Worm (Caenorhabditis elegans) whole organism, L1 larva: ENCODE measurements around the gene lin-22.

Experiments
- ces-1 ChIP-seq: fragments of 150-350 bp; optimal IDR thresholded peaks from 2 replicates; lab custom pipeline; 2014; ENCODE audit warnings: missing biosample characterization, missing genetic modification reagents, missing genetic modification characterization
- dsc-1 ChIP-seq: sonication (generic microtip); optimal IDR thresholded peaks from 2 replicates; lab custom pipeline; 2016; ENCODE audit warnings: mild to moderate bottlenecking, missing genetic modification characterization, missing compliant biosample characterization
- hpl-2 ChIP-seq: fragments of 150-350 bp; optimal IDR thresholded peaks from 2 replicates; lab custom pipeline; 2014; ENCODE audit warnings: missing biosample characterization, missing genetic modification reagents, missing genetic modification characterization
- lsy-2 ChIP-seq, 2 experiments: fragments of 150-350 bp; optimal IDR thresholded peaks; 2 replicates each; lab custom pipeline; 2014; ENCODE audit warnings: missing biosample characterization in 2 of 2, missing genetic modification characterization in 2 of 2
- nhr-11 ChIP-seq: fragments of 150-350 bp; optimal IDR thresholded peaks from 2 replicates; lab custom pipeline; 2014; ENCODE audit warnings: missing biosample characterization, missing genetic modification characterization
- nhr-76 ChIP-seq: sonication (generic microtip); optimal IDR thresholded peaks from 2 replicates; lab custom pipeline; 2017; ENCODE audit warnings: missing biosample characterization, missing genetic modification characterization
- pag-3 ChIP-seq: sonication (generic microtip); optimal IDR thresholded peaks from 2 replicates; lab custom pipeline; 2017; ENCODE audit warnings: missing genetic modification characterization, mild to moderate bottlenecking, missing compliant biosample characterization, antibody characterized with exemption, borderline replicate concordance; ENCODE audit not compliant: insufficient read depth
- ztf-4 ChIP-seq: fragments of 150-350 bp; optimal IDR thresholded peaks from 2 replicates; lab custom pipeline; 2014; ENCODE audit warnings: missing biosample characterization, missing genetic modification characterization

DNA sequence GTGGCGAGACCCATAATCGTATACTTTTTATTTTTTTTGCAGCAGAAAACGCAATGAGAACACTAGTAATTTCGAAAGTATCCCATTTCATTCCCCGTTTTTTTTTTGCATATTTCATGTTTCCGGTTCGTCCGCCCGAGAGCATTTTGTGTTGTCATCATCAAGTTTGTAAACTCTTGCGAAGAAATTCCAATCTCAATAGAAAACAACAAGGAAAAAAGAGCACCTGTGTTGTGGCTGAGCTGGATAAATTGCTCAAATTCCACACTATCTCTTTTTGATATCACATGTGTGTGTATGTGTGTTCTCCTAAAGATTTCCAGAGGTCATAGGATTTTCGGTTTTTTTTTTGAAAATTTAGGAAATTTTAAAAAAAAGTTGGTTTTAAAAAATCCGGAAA, 12.5 kb downstream of the lin-22 start:
- TF ChIP-seq hpl-2 (GFP tag; lab: Kevin White, UChicago) = no peak
- no peak for TF ChIP-seq nhr-76
- TF ChIP-seq ces-1 = no peak
- TF ChIP-seq nhr-11 (tag; lab: Kevin White, UChicago) = no peak
- TF ChIP-seq dsc-1 (tag; lab: Kevin White, UChicago) = no peak
- no peak for TF ChIP-seq ztf-4 (tag; lab: Kevin White, UChicago)
- TF ChIP-seq lsy-2 (tag; optimal IDR thresholded peaks at IDR 0.05; lab: Kevin White, UChicago) = no peak
- TF ChIP-seq pag-3 (tag; lab: Kevin White, UChicago) = no peak
